Worm (Caenorhabditis elegans) whole organism, L4 larva: ENCODE measurements around the gene F48B9.1.

Source experiments
- egl-27 ChIP-seq: sonication (generic microtip); optimal IDR thresholded peaks from 3 replicates; lab custom pipeline; 2017; ENCODE audit warnings: missing biosample characterization, missing genetic modification reagents, missing genetic modification characterization
- nhr-237 ChIP-seq: sonication (generic microtip); optimal IDR thresholded peaks from 2 replicates; lab custom pipeline; 2017; ENCODE audit warnings: missing biosample characterization, missing genetic modification characterization

DNA sequence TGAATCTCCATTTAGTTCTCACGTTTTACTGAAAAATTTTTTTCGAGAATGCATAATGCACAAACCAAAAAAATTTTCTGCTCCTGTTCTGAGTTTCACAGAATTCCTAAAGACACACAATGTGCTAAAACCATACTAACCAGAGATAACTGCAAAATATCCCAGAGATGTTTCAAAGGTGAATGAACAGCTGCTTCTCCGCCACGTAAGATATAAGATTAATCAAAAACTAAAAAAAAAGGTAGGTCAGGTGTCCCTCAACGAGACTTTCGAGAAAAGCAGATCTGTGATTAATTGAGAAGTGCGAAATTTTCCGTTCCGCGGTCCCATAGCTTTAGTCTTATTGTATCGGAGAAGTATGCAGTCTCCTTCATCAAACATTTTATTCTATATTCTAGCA lies 15.9 kb upstream of the F48B9.1 start, which contains the start of gene F48B9.3:
- TF ChIP-seq egl-27 (tag; lab: Kevin White, UChicago) (no peak), nhr-237 (tag; lab: Kevin White, UChicago) (no peak)
